Worm (Caenorhabditis elegans): ENCODE measurements around the gene K07E3.9.
A peak's percentile ranks its signal among the peaks of the same experiment; 100 is the strongest.

DNA sequence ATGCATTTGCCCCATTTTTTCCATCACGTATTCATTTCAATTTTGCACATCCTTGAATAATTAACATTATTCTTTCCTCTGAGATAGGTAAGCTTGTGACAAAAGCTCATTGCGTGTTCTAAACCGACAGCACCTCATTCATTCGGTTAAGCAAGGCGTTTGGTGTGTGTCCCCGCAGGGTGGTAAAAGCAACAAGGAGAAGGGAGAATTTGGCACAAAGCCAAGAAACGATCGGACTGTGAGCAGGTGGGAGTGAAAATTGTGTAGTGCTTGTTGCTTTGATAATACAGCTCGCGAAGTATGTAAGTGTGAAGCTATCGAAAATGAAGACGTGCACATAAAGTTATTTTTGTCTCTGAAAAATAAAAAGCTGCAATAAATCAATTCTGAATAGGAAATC is 49.1 kb downstream of the K07E3.9 start:
- no peak for TF ChIP-seq ceh-9 (tag; optimal IDR thresholded peaks at IDR 0.05)
- no peak for TF ChIP-seq nhr-28 (tag; optimal IDR thresholded peaks at IDR 0.05)
- peak; percentile 29 for TF ChIP-seq pha-4 (tag; optimal IDR thresholded peaks at IDR 0.05)
- no peak for TF ChIP-seq egl-27 (tag; optimal IDR thresholded peaks at IDR 0.05)
- TF ChIP-seq fkh-10 (GFP tag; optimal IDR thresholded peaks at IDR 0.05) = no peak
- TF ChIP-seq aly-2 (tag; optimal IDR thresholded peaks at IDR 0.05) = no peak
- no peak for TF ChIP-seq fos-1 (tag; optimal IDR thresholded peaks at IDR 0.05)
- no peak for TF ChIP-seq nhr-237 (tag; optimal IDR thresholded peaks at IDR 0.05)
- TF ChIP-seq mdl-1 (tag; optimal IDR thresholded peaks at IDR 0.05) = no peak
- no peak for TF ChIP-seq tbx-2 (tag; optimal IDR thresholded peaks at IDR 0.05)
